Fruit fly (Drosophila melanogaster): ENCODE measurements around the gene CG6765.

dm6 chr3L:8560637-8561036 is 48.1 kb downstream of the CG6765 start:
- no peak for TF ChIP-seq usp (GFP tag; optimal IDR thresholded peaks at IDR 0.05)
- TF ChIP-seq EcR (GFP tag; optimal IDR thresholded peaks at IDR 0.05) = no peak
- TF ChIP-seq pan (optimal IDR thresholded peaks at IDR 0.05) = no peak
- TF ChIP-seq psq (optimal IDR thresholded peaks at IDR 0.05) = no peak
- no peak for TF ChIP-seq Dll (optimal IDR thresholded peaks at IDR 0.05)
- TF ChIP-seq CG8478 (optimal IDR thresholded peaks at IDR 0.05) = no peak
